Fruit fly (Drosophila melanogaster) whole organism, embryonic: Measurements from ENCODE around the gene Neu2.

Experiments used
- CG10274 ChIP-seq: fragments of 200-800 bp; sonication (Bioruptor generic); optimal IDR thresholded peaks from 3 replicates; lab custom pipeline; 2017; ENCODE audit warnings: missing biosample characterization, mild to moderate bottlenecking, missing genetic modification characterization
- CG10979 ChIP-seq: fragments of 200-800 bp; sonication (Bioruptor generic); optimal IDR thresholded peaks from 2 replicates; lab custom pipeline; 2018; ENCODE audit warnings: missing biosample characterization, mild to moderate bottlenecking, missing genetic modification characterization, moderate library complexity
- CG11085 ChIP-seq: fragments of 200-800 bp; sonication (Bioruptor generic); IDR thresholded peaks from 2 replicates; pipeline ENCODE4 v1.3.6; 2022; ENCODE audit warnings: missing biosample characterization, missing genetic modification characterization
- CG11504 ChIP-seq: fragments of 200-800 bp; sonication (Bioruptor generic); optimal IDR thresholded peaks from 3 replicates; lab custom pipeline; 2019; ENCODE audit warnings: missing biosample characterization, mild to moderate bottlenecking, missing genetic modification characterization, moderate library complexity
- CG12104 ChIP-seq: fragments of 200-800 bp; sonication (Bioruptor generic); optimal IDR thresholded peaks from 3 replicates; lab custom pipeline; 2016; ENCODE audit warnings: missing biosample characterization, missing genetic modification characterization
- CG13775 ChIP-seq: fragments of 200-800 bp; sonication (Bioruptor generic); optimal IDR thresholded peaks from 3 replicates; lab custom pipeline; 2017; ENCODE audit warnings: missing biosample characterization, mild to moderate bottlenecking, missing genetic modification characterization
- CG14710 ChIP-seq: fragments of 200-800 bp; sonication (Bioruptor generic); optimal IDR thresholded peaks from 3 replicates; lab custom pipeline; 2019; ENCODE audit warnings: missing biosample characterization, mild to moderate bottlenecking, missing genetic modification characterization, moderate library complexity
- CG17328 ChIP-seq: fragments of 200-800 bp; sonication (Bioruptor generic); IDR thresholded peaks from 2 replicates; pipeline ENCODE4 v1.3.6; 2022; ENCODE audit warnings: missing biosample characterization, missing genetic modification characterization
- CG18011 ChIP-seq: fragments of 200-800 bp; sonication (Bioruptor generic); optimal IDR thresholded peaks from 2 replicates; lab custom pipeline; 2017; ENCODE audit warnings: missing biosample characterization, missing genetic modification characterization, mild to moderate bottlenecking, moderate library complexity, missing genotype
- CG18619 ChIP-seq: fragments of 200-800 bp; sonication (Bioruptor generic); optimal IDR thresholded peaks from 3 replicates; lab custom pipeline; 2017; ENCODE audit warnings: missing biosample characterization, mild to moderate bottlenecking, missing genetic modification characterization
- CG2199 ChIP-seq: fragments of 200-800 bp; sonication (Bioruptor generic); IDR thresholded peaks from 3 replicates; pipeline ENCODE4 v1.3.6; 2022; ENCODE audit warnings: missing biosample characterization, missing genetic modification characterization
- CG3065 ChIP-seq: fragments of 200-800 bp; sonication (Bioruptor generic); optimal IDR thresholded peaks from 2 replicates; lab custom pipeline; 2016; ENCODE audit warnings: missing biosample characterization, missing genetic modification characterization
- CG3163 ChIP-seq: fragments of 200-800 bp; sonication (Bioruptor generic); optimal IDR thresholded peaks from 3 replicates; lab custom pipeline; 2016; ENCODE audit warnings: missing biosample characterization, missing genetic modification characterization
- CG34224 ChIP-seq: fragments of 200-800 bp; sonication (Bioruptor generic); IDR thresholded peaks from 3 replicates; pipeline ENCODE4 v1.3.6; 2022; ENCODE audit warnings: missing biosample characterization, missing genetic modification characterization; ENCODE audit not compliant: partially characterized antibody
- CG34422 ChIP-seq: fragments of 200-800 bp; sonication (Bioruptor generic); IDR thresholded peaks from 3 replicates; pipeline ENCODE4 v1.3.6; 2022; ENCODE audit warnings: missing biosample characterization, missing genetic modification characterization
- CG4707 ChIP-seq: fragments of 200-800 bp; sonication (Bioruptor generic); optimal IDR thresholded peaks from 2 replicates; lab custom pipeline; 2018; ENCODE audit warnings: missing biosample characterization, mild to moderate bottlenecking, missing genetic modification characterization, moderate library complexity
- CG5953 ChIP-seq: fragments of 200-800 bp; sonication (Bioruptor generic); IDR thresholded peaks from 2 replicates; pipeline ENCODE4 v1.3.6; 2022; ENCODE audit warnings: missing biosample characterization, missing genetic modification characterization
- CG6765 ChIP-seq: fragments of 200-800 bp; sonication (Bioruptor generic); optimal IDR thresholded peaks from 3 replicates; lab custom pipeline; 2017; ENCODE audit warnings: missing biosample characterization, mild to moderate bottlenecking, missing genetic modification characterization
- CG7745 ChIP-seq: fragments of 200-800 bp; sonication (Bioruptor generic); optimal IDR thresholded peaks from 2 replicates; lab custom pipeline; 2018; ENCODE audit warnings: missing biosample characterization, mild to moderate bottlenecking, missing genetic modification characterization, moderate library complexity
- CG9437 ChIP-seq: fragments of 200-800 bp; sonication (Bioruptor generic); optimal IDR thresholded peaks from 2 replicates; lab custom pipeline; 2018; ENCODE audit warnings: missing biosample characterization, mild to moderate bottlenecking, missing genetic modification characterization
- CG9797 ChIP-seq: fragments of 200-800 bp; sonication (Bioruptor generic); optimal IDR thresholded peaks from 3 replicates; lab custom pipeline; 2018; ENCODE audit warnings: missing biosample characterization, mild to moderate bottlenecking, missing genetic modification characterization
- CTCF ChIP-seq: fragments of 200-800 bp; sonication (Bioruptor generic); optimal IDR thresholded peaks from 2 replicates; lab custom pipeline; 2017; ENCODE audit warnings: missing biosample characterization, mild to moderate bottlenecking, missing genetic modification characterization, moderate library complexity
- D ChIP-seq, 2 experiments: fragments of 200-800 bp in 1 of 2; fragments of >200 bp in 1 of 2; sonication (Bioruptor generic) in 1 of 2; optimal IDR thresholded peaks; 2 replicates in 1 of 2; 3 replicates in 1 of 2; lab custom pipeline; 2017; ENCODE audit warnings: mild to moderate bottlenecking in 1 of 2, missing biosample characterization in 1 of 2, missing genetic modification characterization in 1 of 2, missing genetic modification reagents in 1 of 2
- Dbx ChIP-seq: fragments of 200-800 bp; sonication (Bioruptor generic); IDR thresholded peaks from 3 replicates; pipeline ENCODE4 v1.3.6; 2022; ENCODE audit warnings: missing biosample characterization, missing genetic modification characterization
- Deaf1 ChIP-seq: fragments of 200-800 bp; optimal IDR thresholded peaks from 3 replicates; lab custom pipeline; 2019; ENCODE audit warnings: missing biosample characterization, mild to moderate bottlenecking, missing genetic modification characterization, moderate library complexity
- Dip2 ChIP-seq: fragments of 200-800 bp; sonication (Bioruptor generic); IDR thresholded peaks from 2 replicates; pipeline ENCODE4 v1.3.6; 2022; ENCODE audit warnings: missing biosample characterization, missing genetic modification characterization
- Doc3 ChIP-seq: fragments of 200-800 bp; sonication (Bioruptor generic); IDR thresholded peaks from 3 replicates; pipeline ENCODE4 v1.3.6; 2022; ENCODE audit warnings: missing biosample characterization, missing genetic modification characterization; ENCODE audit not compliant: partially characterized antibody
- HLH3B ChIP-seq: fragments of 200-800 bp; sonication (Bioruptor generic); IDR thresholded peaks from 2 replicates; pipeline ENCODE4 v1.3.6; 2022; ENCODE audit warnings: missing biosample characterization, missing genetic modification characterization
- HLH4C ChIP-seq: fragments of 200-800 bp; sonication (Bioruptor generic); IDR thresholded peaks from 3 replicates; pipeline ENCODE4 v1.3.6; 2022; ENCODE audit warnings: missing biosample characterization, missing genetic modification characterization; ENCODE audit not compliant: partially characterized antibody
- Hr39 ChIP-seq: fragments of >200 bp; optimal IDR thresholded peaks from 2 replicates; lab custom pipeline; 2017
- MESR4 ChIP-seq: fragments of 200-800 bp; sonication (Bioruptor generic); optimal IDR thresholded peaks from 2 replicates; lab custom pipeline; 2018; ENCODE audit warnings: missing biosample characterization, mild to moderate bottlenecking, missing genetic modification characterization, moderate library complexity
- Mad ChIP-seq: fragments of 200-800 bp; sonication (Bioruptor generic); optimal IDR thresholded peaks from 2 replicates; lab custom pipeline; 2016; ENCODE audit warnings: missing biosample characterization, missing genetic modification characterization
- Nf-YB ChIP-seq: fragments of 200-800 bp; sonication (Bioruptor generic); optimal IDR thresholded peaks from 3 replicates; lab custom pipeline; 2019; ENCODE audit warnings: missing biosample characterization, mild to moderate bottlenecking, missing genetic modification characterization, moderate library complexity
- Rx ChIP-seq: fragments of 200-800 bp; sonication (Bioruptor generic); IDR thresholded peaks from 2 replicates; pipeline ENCODE4 v1.3.6; 2022; ENCODE audit warnings: missing biosample characterization, missing genetic modification characterization
- en ChIP-seq: fragments of 200-800 bp; sonication (Bioruptor generic); optimal IDR thresholded peaks from 2 replicates; lab custom pipeline; 2016; ENCODE audit warnings: missing biosample characterization, missing genetic modification characterization
- fu2 ChIP-seq: fragments of 200-800 bp; sonication (Bioruptor generic); optimal IDR thresholded peaks from 2 replicates; lab custom pipeline; 2016; ENCODE audit warnings: missing biosample characterization, missing genetic modification characterization
- gcm2 ChIP-seq: fragments of 200-800 bp; sonication (Bioruptor generic); optimal IDR thresholded peaks from 2 replicates; lab custom pipeline; 2016; ENCODE audit warnings: missing biosample characterization, missing genetic modification characterization
- grau ChIP-seq: fragments of 200-800 bp; optimal IDR thresholded peaks from 3 replicates; lab custom pipeline; 2019; ENCODE audit warnings: missing biosample characterization, mild to moderate bottlenecking, missing genetic modification characterization, moderate library complexity
- gsb-n ChIP-seq: fragments of 200-800 bp; sonication (Bioruptor generic); optimal IDR thresholded peaks from 3 replicates; lab custom pipeline; 2018; ENCODE audit warnings: missing biosample characterization, mild to moderate bottlenecking, missing genetic modification characterization
- lilli ChIP-seq: fragments of 200-800 bp; sonication (Bioruptor generic); optimal IDR thresholded peaks from 3 replicates; lab custom pipeline; 2016; ENCODE audit warnings: missing biosample characterization, missing genetic modification characterization
- otp ChIP-seq: fragments of 200-800 bp; sonication (Bioruptor generic); IDR thresholded peaks from 3 replicates; pipeline ENCODE4, ENCODE4 v1.3.6; 2022; ENCODE audit warnings: missing biosample characterization, missing genetic modification characterization
- pan ChIP-seq, 4 experiments: fragments of >200 bp in 3 of 4; fragments of 200-800 bp in 1 of 4; sonication (Bioruptor generic) in 1 of 4; optimal IDR thresholded peaks in 3 of 4; IDR thresholded peaks in 1 of 4; 2 replicates each; pipeline versions ENCODE4 v1.3.6 to Lab custom; 2017 to 2022; ENCODE audit warnings: missing biosample characterization in 2 of 4, missing genetic modification characterization in 2 of 4, mixed read lengths in 1 of 4
- psq ChIP-seq: fragments of 200-800 bp; sonication (Bioruptor generic); optimal IDR thresholded peaks from 2 replicates; lab custom pipeline; 2017; ENCODE audit warnings: missing biosample characterization, missing genetic modification characterization
- rib ChIP-seq: fragments of 200-800 bp; sonication (Bioruptor generic); IDR thresholded peaks from 2 replicates; pipeline ENCODE4 v1.3.6; 2022; ENCODE audit warnings: missing biosample characterization, missing genetic modification characterization
- sisA ChIP-seq: fragments of 200-800 bp; sonication (Bioruptor generic); IDR thresholded peaks from 2 replicates; pipeline ENCODE4 v1.3.6; 2022; ENCODE audit warnings: missing biosample characterization, missing genetic modification characterization
- so ChIP-seq: fragments of 200-800 bp; sonication (Bioruptor generic); IDR thresholded peaks from 3 replicates; pipeline ENCODE4 v1.3.6; 2022; ENCODE audit warnings: missing biosample characterization, missing genetic modification characterization
- sqz ChIP-seq: fragments of 200-800 bp; sonication (Bioruptor generic); optimal IDR thresholded peaks from 3 replicates; lab custom pipeline; 2018; ENCODE audit warnings: missing biosample characterization, mild to moderate bottlenecking, missing genetic modification characterization
- tx ChIP-seq: fragments of 200-800 bp; sonication (Bioruptor generic); optimal IDR thresholded peaks from 2 replicates; lab custom pipeline; 2016; ENCODE audit warnings: missing biosample characterization, missing genetic modification characterization
- unc-4 ChIP-seq: fragments of 200-800 bp; sonication (Bioruptor generic); IDR thresholded peaks from 2 replicates; pipeline ENCODE4 v1.3.6; 2022; ENCODE audit warnings: missing biosample characterization, missing genetic modification characterization; ENCODE audit not compliant: partially characterized antibody
- wdn ChIP-seq: fragments of 200-800 bp; sonication (Bioruptor generic); IDR thresholded peaks from 2 replicates; pipeline ENCODE4 v1.3.6; 2022; ENCODE audit warnings: missing biosample characterization, missing genetic modification characterization
- yki ChIP-seq: fragments of >200 bp; optimal IDR thresholded peaks from 3 replicates; lab custom pipeline; 2018

The Neu2 gene

dm6 chr3L:21441216-21441813, 49.1 kb downstream of the Neu2 start, which contains the start of gene CG5664 (continued):
- TF ChIP-seq Deaf1 (tag; lab: Kevin White, UChicago) (no peak), gsb-n (tag; lab: Kevin White, UChicago) (no peak), Dbx (GFP tag; lab: Robert Waterston, UW) (no peak), CG12104 (GFP tag; lab: Kevin White, UChicago) (no peak), so (no peak), CG5953 (GFP tag; lab: Robert Waterston, UW) (no peak), CG2199 (GFP tag; lab: Robert Waterston, UW) (no peak), unc-4 (peak; percentile 82), Doc3 (GFP tag; lab: Robert Waterston, UW) (peak; percentile 71; the same call in 2 of the 3 replicates), CG3065 (GFP tag; lab: Kevin White, UChicago) (no peak), CG7745 (tag; lab: Kevin White, UChicago) (no peak), HLH3B (GFP tag; lab: Robert Waterston, UW) (no peak), CG9797 (peak; percentile 31), CG13775 (GFP tag; lab: Kevin White, UChicago) (no peak), rib (GFP tag; lab: Robert Waterston, UW) (no peak), CG6765 (GFP tag; lab: Kevin White, UChicago) (no peak), CG14710 (tag; lab: Kevin White, UChicago) (peak; percentile 34), psq (no peak), CG4707 (GFP tag; lab: Kevin White, UChicago) (no peak), en (GFP tag; lab: Kevin White, UChicago) (no peak), MESR4 (GFP tag; lab: Kevin White, UChicago) (peak; percentile 2), CG11504 (tag; lab: Kevin White, UChicago) (no peak), Rx (GFP tag; lab: Robert Waterston, UW) (no peak), tx (GFP tag; lab: Kevin White, UChicago) (no peak), CG9437 (GFP tag; lab: Kevin White, UChicago) (no peak), CG18619 (no peak), CG18011 (GFP tag; lab: Kevin White, UChicago) (no peak), CG17328 (GFP tag; lab: Robert Waterston, UW) (no peak), CTCF (GFP tag; lab: Kevin White, UChicago) (no peak), pan (optimal IDR thresholded peaks at IDR 0.05; lab: Kevin White, UChicago) (no peak), pan (GFP tag; optimal IDR thresholded peaks at IDR 0.05 in 1 of 2, IDR thresholded peaks at IDR 0.05 in 1 of 2) (no peak), Dip2 (GFP tag; lab: Robert Waterston, UW) (no peak), gcm2 (no peak), CG10274 (GFP tag; lab: Kevin White, UChicago) (no peak), fu2 (GFP tag; lab: Kevin White, UChicago) (no peak), wdn (GFP tag; lab: Robert Waterston, UW) (no peak), CG11085 (GFP tag; lab: Robert Waterston, UW) (no peak), Mad (GFP tag; lab: Kevin White, UChicago) (no peak), grau (tag; lab: Kevin White, UChicago) (no peak), HLH4C (peak; percentile 78), CG34422 (GFP tag; lab: Robert Waterston, UW) (no peak), CG34224 (peak; percentile 79), sqz (GFP tag; lab: Kevin White, UChicago) (no peak), yki (lab: Kevin White, UChicago) (no peak), otp (GFP tag; lab: Robert Waterston, UW) (no peak), CG10979 (tag; lab: Kevin White, UChicago) (no peak), CG3163 (no peak), Nf-YB (no peak), Hr39 (lab: Kevin White, UChicago) (no peak), sisA (GFP tag; lab: Robert Waterston, UW) (no peak), D (optimal IDR thresholded peaks at IDR 0.05; lab: Kevin White, UChicago) (no peak), D (GFP tag; optimal IDR thresholded peaks at IDR 0.05; lab: Kevin White, UChicago) (no peak), lilli (GFP tag; lab: Kevin White, UChicago) (no peak)
